Worm (Caenorhabditis elegans) whole organism, L3 larva: Measurements from ENCODE around the gene osta-3.
A peak's percentile ranks its signal among the peaks of the same experiment; 100 is the strongest.

Source experiments
- R02D3.7 ChIP-seq: fragments of 150-350 bp; optimal IDR thresholded peaks from 2 replicates; lab custom pipeline; 2014; ENCODE audit warnings: missing biosample characterization, missing genetic modification characterization
- ZK546.5 ChIP-seq: sonication (generic microtip); optimal IDR thresholded peaks from 2 replicates; lab custom pipeline; 2017; ENCODE audit warnings: missing biosample characterization, missing genetic modification characterization
- aly-2 ChIP-seq: fragments of 150-350 bp; optimal IDR thresholded peaks from 2 replicates; lab custom pipeline; 2014; ENCODE audit warnings: missing biosample characterization, missing genetic modification characterization
- ama-1 ChIP-seq: fragments of 150-350 bp; optimal IDR thresholded peaks from 2 replicates; lab custom pipeline; 2018
- ceh-16 ChIP-seq: sonication (generic microtip); optimal IDR thresholded peaks from 2 replicates; lab custom pipeline; 2017; ENCODE audit warnings: missing biosample characterization, missing genetic modification characterization
- ceh-28 ChIP-seq: fragments of 150-350 bp; optimal IDR thresholded peaks from 2 replicates; lab custom pipeline; 2014; ENCODE audit warnings: missing biosample characterization, missing genetic modification reagents, missing genetic modification characterization
- ceh-82 ChIP-seq: fragments of 150-350 bp; optimal IDR thresholded peaks from 2 replicates; lab custom pipeline; 2014; ENCODE audit warnings: missing biosample characterization, missing genetic modification characterization
- ceh-9 ChIP-seq: sonication (generic microtip); optimal IDR thresholded peaks from 2 replicates; lab custom pipeline; 2018; ENCODE audit warnings: missing biosample characterization, missing genetic modification characterization
- daf-12 ChIP-seq: fragments of 150-350 bp; optimal IDR thresholded peaks from 2 replicates; lab custom pipeline; 2014; ENCODE audit warnings: missing biosample characterization, missing genetic modification reagents, missing genetic modification characterization
- egl-27 ChIP-seq: sonication (generic microtip); optimal IDR thresholded peaks from 4 replicates; lab custom pipeline; 2017; ENCODE audit warnings: missing biosample characterization, missing genetic modification reagents, missing genetic modification characterization
- egl-5 ChIP-seq: fragments of 150-350 bp; optimal IDR thresholded peaks from 2 replicates; lab custom pipeline; 2017; ENCODE audit warnings: missing biosample characterization, missing genetic modification reagents, missing genetic modification characterization, inconsistent platforms
- elt-1 ChIP-seq: fragments of 150-350 bp; optimal IDR thresholded peaks from 2 replicates; lab custom pipeline; 2014; ENCODE audit warnings: missing biosample characterization, missing genetic modification characterization
- elt-2 ChIP-seq: sonication (generic microtip); optimal IDR thresholded peaks from 2 replicates; lab custom pipeline; 2016; ENCODE audit warnings: missing genetic modification reagents, mild to moderate bottlenecking, missing genetic modification characterization, missing compliant biosample characterization
- elt-3 ChIP-seq, 3 experiments: fragments of 150-350 bp in 1 of 3; sonication (generic microtip) in 2 of 3; optimal IDR thresholded peaks; 2 replicates in 2 of 3; 4 replicates in 1 of 3; lab custom pipeline; 2014 to 2017; ENCODE audit warnings: missing biosample characterization in 3 of 3, missing genetic modification characterization in 3 of 3
- eor-1 ChIP-seq, 2 experiments: fragments of 150-350 bp; optimal IDR thresholded peaks; 2 replicates each; lab custom pipeline; 2014 to 2018; ENCODE audit warnings: missing biosample characterization in 2 of 2, missing genetic modification characterization in 2 of 2
- fkh-10 ChIP-seq: sonication (generic microtip); optimal IDR thresholded peaks from 2 replicates; lab custom pipeline; 2017; ENCODE audit warnings: missing biosample characterization, missing genetic modification reagents, missing genetic modification characterization
- fkh-2 ChIP-seq: fragments of 150-350 bp; optimal IDR thresholded peaks from 2 replicates; lab custom pipeline; 2014; ENCODE audit warnings: missing biosample characterization, missing genetic modification reagents, missing genetic modification characterization
- fos-1 ChIP-seq: fragments of 150-350 bp; optimal IDR thresholded peaks from 2 replicates; lab custom pipeline; 2014; ENCODE audit warnings: missing biosample characterization, missing genetic modification characterization
- hmg-11 ChIP-seq: sonication (generic microtip); optimal IDR thresholded peaks from 2 replicates; lab custom pipeline; 2016; ENCODE audit warnings: missing genetic modification characterization, missing compliant biosample characterization
- jun-1 ChIP-seq: fragments of 150-350 bp; optimal IDR thresholded peaks from 2 replicates; lab custom pipeline; 2014; ENCODE audit warnings: missing biosample characterization, missing genetic modification reagents, missing genetic modification characterization
- lin-15B ChIP-seq: fragments of 150-350 bp; optimal IDR thresholded peaks from 2 replicates; lab custom pipeline; 2014; ENCODE audit warnings: missing biosample characterization, missing genetic modification characterization
- lin-39 ChIP-seq: fragments of 150-350 bp; optimal IDR thresholded peaks from 2 replicates; lab custom pipeline; 2018; ENCODE audit warnings: missing biosample characterization, missing genetic modification reagents, missing genetic modification characterization
- lsy-12 ChIP-seq: sonication (generic microtip); optimal IDR thresholded peaks from 2 replicates; lab custom pipeline; 2016; ENCODE audit warnings: mild to moderate bottlenecking, missing genetic modification characterization, missing compliant biosample characterization
- mdl-1 ChIP-seq: fragments of 150-350 bp; optimal IDR thresholded peaks from 2 replicates; lab custom pipeline; 2014; ENCODE audit warnings: missing biosample characterization, missing genetic modification characterization
- mml-1 ChIP-seq: fragments of 150-350 bp; sonication (generic microtip); optimal IDR thresholded peaks from 3 replicates; lab custom pipeline; 2014; ENCODE audit warnings: missing biosample characterization, missing genetic modification characterization
- nfya-1 ChIP-seq: sonication (generic microtip); optimal IDR thresholded peaks from 2 replicates; lab custom pipeline; 2017; ENCODE audit warnings: missing genetic modification characterization, mild to moderate bottlenecking, missing compliant biosample characterization, antibody characterized with exemption, moderate library complexity; ENCODE audit not compliant: insufficient read depth
- nhr-11 ChIP-seq: fragments of 150-350 bp; optimal IDR thresholded peaks from 2 replicates; lab custom pipeline; 2014; ENCODE audit warnings: missing biosample characterization, missing genetic modification characterization
- nhr-12 ChIP-seq: fragments of 150-350 bp; optimal IDR thresholded peaks from 2 replicates; lab custom pipeline; 2014; ENCODE audit warnings: missing biosample characterization, missing genetic modification characterization
- nhr-23 ChIP-seq: fragments of 150-350 bp; optimal IDR thresholded peaks from 2 replicates; lab custom pipeline; 2014; ENCODE audit warnings: missing biosample characterization, missing genetic modification reagents, missing genetic modification characterization
- nhr-237 ChIP-seq: fragments of 150-350 bp; optimal IDR thresholded peaks from 2 replicates; lab custom pipeline; 2014; ENCODE audit warnings: missing biosample characterization, missing genetic modification characterization
- nhr-25 ChIP-seq: sonication (generic microtip); optimal IDR thresholded peaks from 2 replicates; lab custom pipeline; 2017; ENCODE audit warnings: missing biosample characterization, missing genetic modification characterization
- nhr-28 ChIP-seq: fragments of 150-350 bp; optimal IDR thresholded peaks from 2 replicates; lab custom pipeline; 2014; ENCODE audit warnings: missing biosample characterization, missing genetic modification characterization
- nhr-43 ChIP-seq: sonication (generic microtip); optimal IDR thresholded peaks from 2 replicates; lab custom pipeline; 2016; ENCODE audit warnings: mild to moderate bottlenecking, missing genetic modification characterization, missing compliant biosample characterization; ENCODE audit not compliant: poor library complexity, severe bottlenecking
- nhr-67 ChIP-seq: fragments of 150-350 bp; optimal IDR thresholded peaks from 2 replicates; lab custom pipeline; 2014; ENCODE audit warnings: missing biosample characterization, missing genetic modification characterization
- nhr-76 ChIP-seq: fragments of 150-350 bp; sonication (generic microtip); optimal IDR thresholded peaks from 5 replicates; lab custom pipeline; 2014; ENCODE audit warnings: missing biosample characterization, missing genetic modification characterization
- nhr-77 ChIP-seq: fragments of 150-350 bp; optimal IDR thresholded peaks from 2 replicates; lab custom pipeline; 2014; ENCODE audit warnings: missing biosample characterization, missing genetic modification characterization
- pha-4 ChIP-seq: fragments of 150-350 bp; optimal IDR thresholded peaks from 2 replicates; lab custom pipeline; 2014; ENCODE audit warnings: missing biosample characterization, missing genetic modification reagents, missing genetic modification characterization
- pqm-1 ChIP-seq: fragments of 150-350 bp; optimal IDR thresholded peaks from 2 replicates; lab custom pipeline; 2017; ENCODE audit warnings: missing biosample characterization, missing genetic modification characterization, inconsistent platforms
- sea-2 ChIP-seq: fragments of 150-350 bp; sonication (generic microtip); optimal IDR thresholded peaks from 4 replicates; lab custom pipeline; 2014; ENCODE audit warnings: missing biosample characterization, missing genetic modification reagents, missing genetic modification characterization
- skn-1 ChIP-seq: fragments of 150-350 bp; optimal IDR thresholded peaks from 2 replicates; lab custom pipeline; 2014; ENCODE audit warnings: missing biosample characterization, missing genetic modification characterization
- snpc-4 ChIP-seq: fragments of 150-350 bp; optimal IDR thresholded peaks from 2 replicates; lab custom pipeline; 2014; ENCODE audit warnings: missing biosample characterization, missing genetic modification characterization
- tbx-2 ChIP-seq: sonication (generic microtip); optimal IDR thresholded peaks from 2 replicates; lab custom pipeline; 2016; ENCODE audit warnings: mild to moderate bottlenecking, missing genetic modification characterization, missing compliant biosample characterization
- unc-39 ChIP-seq: sonication (generic microtip); optimal IDR thresholded peaks from 4 replicates; lab custom pipeline; 2017; ENCODE audit warnings: missing biosample characterization, missing genetic modification characterization
- unc-62 ChIP-seq: fragments of 150-350 bp; sonication (generic microtip); optimal IDR thresholded peaks from 4 replicates; lab custom pipeline; 2014; ENCODE audit warnings: missing biosample characterization, missing genetic modification reagents, missing genetic modification characterization
- zag-1 ChIP-seq: fragments of 150-350 bp; optimal IDR thresholded peaks from 2 replicates; lab custom pipeline; 2014; ENCODE audit warnings: missing biosample characterization, missing genetic modification characterization
- ztf-11 ChIP-seq: fragments of 150-350 bp; optimal IDR thresholded peaks from 2 replicates; lab custom pipeline; 2014; ENCODE audit warnings: missing biosample characterization, missing genetic modification characterization
- ztf-4 ChIP-seq: fragments of 150-350 bp; optimal IDR thresholded peaks from 2 replicates; lab custom pipeline; 2014; ENCODE audit warnings: missing biosample characterization, missing genetic modification characterization

Gene osta-3

ce11 chrII:14814894-14815568 lies 2.7 kb downstream of the osta-3 start, which contains the start of gene W01D2.1:
TSS of gene W01D2.1 (plus strand) at chrII:14815518.
- no peak for TF ChIP-seq ceh-9 (tag; lab: Kevin White, UChicago)
- TF ChIP-seq nhr-67: no peak
- no peak for TF ChIP-seq daf-12 (tag; lab: Kevin White, UChicago)
- peak; percentile 83 for TF ChIP-seq nfya-1 (tag; lab: Kevin White, UChicago)
- TF ChIP-seq egl-5 (tag; lab: Kevin White, UChicago): peak; percentile 41
- no peak for TF ChIP-seq nhr-11 (tag; lab: Kevin White, UChicago)
- TF ChIP-seq ztf-4: no peak
- TF ChIP-seq elt-2 (tag; lab: Kevin White, UChicago): peak; percentile 2
- no peak for TF ChIP-seq nhr-43 (tag; lab: Kevin White, UChicago)
- TF ChIP-seq unc-62 (GFP tag; lab: Kevin White, UChicago): no peak
- TF ChIP-seq unc-39: no peak
- TF ChIP-seq nhr-77 (tag; lab: Kevin White, UChicago): no peak
- peak; percentile 42 for TF ChIP-seq pqm-1 (tag; lab: Kevin White, UChicago)
- no peak for TF ChIP-seq ceh-82 (tag; lab: Kevin White, UChicago)
- peak; percentile 72 for TF ChIP-seq nhr-23
- TF ChIP-seq ceh-16 (tag; lab: Kevin White, UChicago): no peak
- no peak for TF ChIP-seq mdl-1 (tag; lab: Kevin White, UChicago)
- TF ChIP-seq tbx-2 (tag; lab: Kevin White, UChicago): no peak
- TF ChIP-seq aly-2 (tag; lab: Kevin White, UChicago): no peak
- TF ChIP-seq lin-39: peak; percentile 63
- no peak for TF ChIP-seq nhr-12
- TF ChIP-seq elt-1: no peak
- TF ChIP-seq jun-1 (tag; lab: Kevin White, UChicago): no peak
- TF ChIP-seq mml-1 (tag; lab: Kevin White, UChicago): no peak
- no peak for TF ChIP-seq sea-2 (GFP tag; lab: Kevin White, UChicago)
- TF ChIP-seq ZK546.5 (tag; lab: Kevin White, UChicago): no peak
- no peak for TF ChIP-seq ceh-28 (tag; lab: Kevin White, UChicago)
- TF ChIP-seq nhr-76 (tag; lab: Kevin White, UChicago): no peak
- TF ChIP-seq R02D3.7 (tag; lab: Kevin White, UChicago): peak; percentile 26
- TF ChIP-seq nhr-25 (tag; lab: Kevin White, UChicago): peak; percentile 67
- no peak for TF ChIP-seq zag-1 (tag; lab: Kevin White, UChicago)
- TF ChIP-seq lsy-12 (tag; lab: Kevin White, UChicago): no peak
- TF ChIP-seq ztf-11: no peak
- no peak for TF ChIP-seq ama-1 (lab: Kevin White, UChicago)
- peak; percentile 80 for TF ChIP-seq pha-4 (tag; lab: Kevin White, UChicago)
- TF ChIP-seq nhr-28 (tag; lab: Kevin White, UChicago): no peak
- peak; percentile 43 for TF ChIP-seq snpc-4 (tag; lab: Kevin White, UChicago)
- peak; percentile 50 for TF ChIP-seq skn-1
- no peak for TF ChIP-seq egl-27 (tag; lab: Kevin White, UChicago)
- no peak for TF ChIP-seq fos-1 (tag; lab: Kevin White, UChicago)
- TF ChIP-seq hmg-11 (tag; lab: Kevin White, UChicago): peak; percentile 40
- TF ChIP-seq fkh-2 (tag; lab: Kevin White, UChicago): no peak
- TF ChIP-seq eor-1 (tag; optimal IDR thresholded peaks at IDR 0.05; lab: Kevin White, UChicago): no peak
- no peak for TF ChIP-seq fkh-10 (GFP tag; lab: Kevin White, UChicago)
- no peak for TF ChIP-seq elt-3 (tag; optimal IDR thresholded peaks at IDR 0.05; lab: Kevin White, UChicago)
- no peak for TF ChIP-seq nhr-237
- TF ChIP-seq lin-15B: peak; percentile 83
